Worm (Caenorhabditis elegans): ENCODE data around the gene T16A1.10.

ce11 chrII:2137235-2137634, 45.3 kb upstream of the T16A1.10 start, which contains the start of gene C40A11.4:
- TF ChIP-seq ceh-82 (tag; optimal IDR thresholded peaks at IDR 0.05) (no peak), ztf-4 (tag; optimal IDR thresholded peaks at IDR 0.05) (no peak), nhr-25 (tag; optimal IDR thresholded peaks at IDR 0.05) (no peak), ztf-11 (tag; optimal IDR thresholded peaks at IDR 0.05) (no peak), elt-1 (tag; optimal IDR thresholded peaks at IDR 0.05) (no peak), nhr-11 (tag; optimal IDR thresholded peaks at IDR 0.05) (no peak), snpc-4 (tag; optimal IDR thresholded peaks at IDR 0.05) (no peak), pha-4 (tag; optimal IDR thresholded peaks at IDR 0.05) (no peak), R02D3.7 (tag; optimal IDR thresholded peaks at IDR 0.05) (no peak), nhr-28 (tag; optimal IDR thresholded peaks at IDR 0.05) (no peak), nhr-23 (tag; optimal IDR thresholded peaks at IDR 0.05) (no peak), unc-62 (GFP tag; optimal IDR thresholded peaks at IDR 0.05) (no peak), lin-39 (tag; optimal IDR thresholded peaks at IDR 0.05) (no peak)
